Fruit fly (Drosophila melanogaster) whole organism, pupa: ENCODE data around the gene CG31259.

ENCODE experiments used
- CG17806 ChIP-seq: fragments of 200-800 bp; sonication (Bioruptor generic); optimal IDR thresholded peaks from 2 replicates; lab custom pipeline; 2018; ENCODE audit warnings: missing biosample characterization, mild to moderate bottlenecking, missing genetic modification characterization, moderate library complexity
- CG9948 ChIP-seq: fragments of 200-800 bp; sonication (Bioruptor generic); optimal IDR thresholded peaks from 2 replicates; lab custom pipeline; 2018; ENCODE audit warnings: missing biosample characterization, mild to moderate bottlenecking, missing genetic modification characterization, moderate library complexity

- TF ChIP-seq CG9948 (tag; lab: Kevin White, UChicago) (no peak), CG17806 (tag; lab: Kevin White, UChicago) (no peak)
These were observed 40.0 kb downstream of the CG31259 start, which contains the start of gene Cenp-C for dm6 chr3R:8563774-8564173.
